Fruit fly (Drosophila melanogaster): Measurements from ENCODE around the gene yps.

Gene yps

dm6 chr3L:12118156-12118555 is 6.8 kb downstream of the yps start, which contains the start of gene ssp:
Gene ssp, plus strand, starts transcription at chr3L:12118257.
- TF ChIP-seq cnc (optimal IDR thresholded peaks at IDR 0.05) (no peak), Mnt (GFP tag; optimal IDR thresholded peaks at IDR 0.05) (peak; percentile 1)

- TF ChIP-seq CG7101 (tag; optimal IDR thresholded peaks at IDR 0.05) = peak; percentile 41
- TF ChIP-seq tj (GFP tag; optimal IDR thresholded peaks at IDR 0.05) = no peak
- TF ChIP-seq bab1 (GFP tag; optimal IDR thresholded peaks at IDR 0.05) = peak; percentile 65
- TF ChIP-seq kay (GFP tag; ENCODE audit: borderline replicate concordance) = no peak
- peak; percentile 28 for TF ChIP-seq pad (GFP tag; optimal IDR thresholded peaks at IDR 0.05)
- TF ChIP-seq cic (GFP tag; optimal IDR thresholded peaks at IDR 0.05) = no peak
- TF ChIP-seq CG14711 (tag; optimal IDR thresholded peaks at IDR 0.05) = peak; percentile 40
- no peak for TF ChIP-seq cnc (optimal IDR thresholded peaks at IDR 0.05)
- TF ChIP-seq Mnt (GFP tag; optimal IDR thresholded peaks at IDR 0.05) = peak; percentile 31
Observed at dm6 chr3L:12115966-12116735, 8.8 kb downstream of the yps start, which contains the start of gene vers. Gene vers, plus strand, starts transcription at chr3L:12116101.

dm6 chr3L:12115103-12115502 is 9.8 kb downstream of the yps start:
- TF ChIP-seq CG33017 (tag; optimal IDR thresholded peaks at IDR 0.05) (no peak), pad (GFP tag; optimal IDR thresholded peaks at IDR 0.05) (no peak), toe (GFP tag; optimal IDR thresholded peaks at IDR 0.05) (no peak), cnc (optimal IDR thresholded peaks at IDR 0.05) (no peak)

- TF ChIP-seq Hr96 (GFP tag; optimal IDR thresholded peaks at IDR 0.05) (no peak), CG11617 (GFP tag; optimal IDR thresholded peaks at IDR 0.05) (no peak), cnc (optimal IDR thresholded peaks at IDR 0.05) (no peak), CG1620 (GFP tag; optimal IDR thresholded peaks at IDR 0.05) (no peak), CG7101 (tag; optimal IDR thresholded peaks at IDR 0.05) (no peak)
Observed at dm6 chr3L:12114188-12114587, 10.8 kb downstream of the yps start.

- TF ChIP-seq CG14711 (tag; optimal IDR thresholded peaks at IDR 0.05) = no peak
- no peak for TF ChIP-seq Mnt (GFP tag; optimal IDR thresholded peaks at IDR 0.05)
- no peak for TF ChIP-seq tj (GFP tag; optimal IDR thresholded peaks at IDR 0.05)
- TF ChIP-seq CG7101 (tag; optimal IDR thresholded peaks at IDR 0.05) = no peak
- TF ChIP-seq CG11617 (GFP tag; optimal IDR thresholded peaks at IDR 0.05) = no peak
- TF ChIP-seq CG12768 (GFP tag; optimal IDR thresholded peaks at IDR 0.05) = no peak
- no peak for TF ChIP-seq pad (GFP tag; optimal IDR thresholded peaks at IDR 0.05)
- TF ChIP-seq ovo (GFP tag; optimal IDR thresholded peaks at IDR 0.05) = no peak
- TF ChIP-seq CG33017 (tag; optimal IDR thresholded peaks at IDR 0.05) = no peak
- no peak for TF ChIP-seq CG5204 (GFP tag; optimal IDR thresholded peaks at IDR 0.05)
- no peak for TF ChIP-seq CG1620 (GFP tag; optimal IDR thresholded peaks at IDR 0.05)
- TF ChIP-seq Hr96 (GFP tag; optimal IDR thresholded peaks at IDR 0.05) = no peak
- no peak for TF ChIP-seq CG7045 (GFP tag; optimal IDR thresholded peaks at IDR 0.05)
- TF ChIP-seq kay (GFP tag; ENCODE audit: borderline replicate concordance) = no peak
- no peak for TF ChIP-seq bab1 (GFP tag; optimal IDR thresholded peaks at IDR 0.05)
- TF ChIP-seq cnc (optimal IDR thresholded peaks at IDR 0.05) = no peak
- no peak for TF ChIP-seq Crg-1 (GFP tag; optimal IDR thresholded peaks at IDR 0.05)
Observed at dm6 chr3L:12113589-12113988, 11.4 kb downstream of the yps start.

- TF ChIP-seq Crg-1 (GFP tag; optimal IDR thresholded peaks at IDR 0.05) = no peak
- TF ChIP-seq Hr96 (GFP tag; optimal IDR thresholded peaks at IDR 0.05) = no peak
- no peak for TF ChIP-seq CG1620 (GFP tag; optimal IDR thresholded peaks at IDR 0.05)
- no peak for TF ChIP-seq toe (GFP tag; optimal IDR thresholded peaks at IDR 0.05)
- TF ChIP-seq pad (GFP tag; optimal IDR thresholded peaks at IDR 0.05) = no peak
- no peak for TF ChIP-seq ovo (GFP tag; optimal IDR thresholded peaks at IDR 0.05)
- TF ChIP-seq CG7101 (tag; optimal IDR thresholded peaks at IDR 0.05) = no peak
- no peak for TF ChIP-seq Mnt (GFP tag; optimal IDR thresholded peaks at IDR 0.05)
- no peak for TF ChIP-seq CG5204 (GFP tag; optimal IDR thresholded peaks at IDR 0.05)
- TF ChIP-seq tj (GFP tag; optimal IDR thresholded peaks at IDR 0.05) = no peak
- TF ChIP-seq CG33017 (tag; optimal IDR thresholded peaks at IDR 0.05) = no peak
- TF ChIP-seq cnc (optimal IDR thresholded peaks at IDR 0.05) = no peak
- no peak for TF ChIP-seq cic (GFP tag; optimal IDR thresholded peaks at IDR 0.05)
- TF ChIP-seq CG11617 (GFP tag; optimal IDR thresholded peaks at IDR 0.05) = no peak
- no peak for TF ChIP-seq CG12768 (GFP tag; optimal IDR thresholded peaks at IDR 0.05)
- TF ChIP-seq bab1 (GFP tag; optimal IDR thresholded peaks at IDR 0.05) = no peak
- no peak for TF ChIP-seq CG14711 (tag; optimal IDR thresholded peaks at IDR 0.05)
- TF ChIP-seq CG7045 (GFP tag; optimal IDR thresholded peaks at IDR 0.05) = no peak
Observed at dm6 chr3L:12112967-12113366, 12.0 kb downstream of the yps start.

- TF ChIP-seq pad (GFP tag; optimal IDR thresholded peaks at IDR 0.05) (peak; percentile 42), kay (GFP tag; ENCODE audit: borderline replicate concordance) (no peak), CG33017 (tag; optimal IDR thresholded peaks at IDR 0.05) (no peak), CG7101 (tag; optimal IDR thresholded peaks at IDR 0.05) (peak; percentile 40), CG1620 (GFP tag; optimal IDR thresholded peaks at IDR 0.05) (no peak), Hr96 (GFP tag; optimal IDR thresholded peaks at IDR 0.05) (no peak), CG7045 (GFP tag; optimal IDR thresholded peaks at IDR 0.05) (no peak), tj (GFP tag; optimal IDR thresholded peaks at IDR 0.05) (peak; percentile 99), toe (GFP tag; optimal IDR thresholded peaks at IDR 0.05) (no peak), Mnt (GFP tag; optimal IDR thresholded peaks at IDR 0.05) (no peak), CG11617 (GFP tag; optimal IDR thresholded peaks at IDR 0.05) (peak; percentile 24), CG14711 (tag; optimal IDR thresholded peaks at IDR 0.05) (peak; percentile 61), Crg-1 (GFP tag; optimal IDR thresholded peaks at IDR 0.05) (no peak), cic (GFP tag; optimal IDR thresholded peaks at IDR 0.05) (no peak), Clk (GFP tag; optimal IDR thresholded peaks at IDR 0.05) (no peak), CG12768 (GFP tag; optimal IDR thresholded peaks at IDR 0.05) (no peak), cnc (optimal IDR thresholded peaks at IDR 0.05) (no peak), CG5204 (GFP tag; optimal IDR thresholded peaks at IDR 0.05) (no peak), bab1 (GFP tag; optimal IDR thresholded peaks at IDR 0.05) (peak; percentile 58), ovo (GFP tag; optimal IDR thresholded peaks at IDR 0.05) (no peak)
Observed at dm6 chr3L:12111081-12111958, 13.6 kb downstream of the yps start.

Measured in whole organism, adult.